Fruit fly (Drosophila melanogaster) whole organism, prepupa: ENCODE results near the gene CG9705.

Experiments used
- CG31627 ChIP-seq: fragments of 200-800 bp; sonication (Bioruptor generic); optimal IDR thresholded peaks from 3 replicates; lab custom pipeline; 2016; ENCODE audit warnings: missing biosample characterization, missing genetic modification characterization
- CG3919 ChIP-seq: fragments of 200-800 bp; sonication (Bioruptor generic); optimal IDR thresholded peaks from 3 replicates; lab custom pipeline; 2016; ENCODE audit warnings: missing biosample characterization, missing genetic modification characterization

DNA sequence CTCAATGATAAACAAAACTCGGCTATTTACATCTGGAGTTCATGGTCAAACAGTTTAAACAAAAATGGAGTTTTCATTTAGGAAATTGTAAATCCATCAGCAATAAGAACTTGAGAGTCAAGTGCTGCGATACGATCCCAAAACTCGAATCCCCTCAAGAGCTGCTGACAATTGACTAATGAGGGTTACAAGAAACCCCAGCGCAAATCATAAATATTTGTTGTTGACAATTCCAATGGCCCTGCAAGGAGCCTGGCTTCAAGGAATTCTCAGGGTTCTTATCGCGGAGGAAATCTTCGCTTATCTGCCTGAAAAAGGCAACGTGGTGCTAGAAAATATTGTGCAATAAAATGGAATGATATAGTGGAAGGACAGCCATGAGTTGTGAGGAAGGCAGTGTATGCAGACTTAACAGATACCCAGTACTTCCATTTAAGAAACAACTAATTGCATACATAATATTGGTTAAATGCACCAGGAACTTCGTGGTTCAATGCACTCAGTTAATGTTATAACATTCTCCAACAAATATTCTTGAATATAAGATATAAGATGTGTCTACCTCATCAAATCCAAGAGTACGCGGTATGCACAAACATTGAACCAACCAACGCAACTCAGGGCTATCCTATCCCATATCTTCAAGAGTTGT, 11.8 kb upstream of the CG9705 start:
- TF ChIP-seq CG3919 (GFP tag; lab: Kevin White, UChicago) (peak; percentile 4), CG31627 (GFP tag; lab: Kevin White, UChicago) (no peak)
